Worm (Caenorhabditis elegans): ENCODE measurements around the gene lys-7.
"Not testable (repeated sequence)": the region's sequence is repeated elsewhere in the genome, so short reads cannot be mapped to it uniquely, and the experiment has no call there.

lys-7 gene

ce11 chrV:3512381-3512780, 30.0 kb upstream of the lys-7 start, which contains the start of gene str-226:
Gene str-226, plus strand, starts transcription at chrV:3512681.
- TF ChIP-seq lim-7 (GFP tag; IDR thresholded peaks at IDR 0.05): no peak

ce11 chrV:3509878-3510277, 27.5 kb upstream of the lys-7 start, which contains the start of gene str-228:
Gene str-228, plus strand, starts transcription at chrV:3510178.
- TF ChIP-seq aha-1 (tag) (peak; percentile 42), egl-27 (tag; optimal IDR thresholded peaks at IDR 0.05) (no peak)

- TF ChIP-seq unc-62 (GFP tag; optimal IDR thresholded peaks at IDR 0.05 in 1 of 2) (peak in 1 of 2 experiments; percentile 93), unc-62 (tag; optimal IDR thresholded peaks at IDR 0.05) (no peak), nhr-42 (GFP tag; IDR thresholded peaks at IDR 0.05) (no peak), nhr-77 (tag; optimal IDR thresholded peaks at IDR 0.05) (no peak), D1046.2 (GFP tag; IDR thresholded peaks at IDR 0.05) (no peak), php-3 (GFP tag; IDR thresholded peaks at IDR 0.05) (no peak), lin-38 (GFP tag; IDR thresholded peaks at IDR 0.05) (no peak), lin-29 (GFP tag; IDR thresholded peaks at IDR 0.05) (no peak)
Observed at ce11 chrV:3507691-3508090, 25.3 kb upstream of the lys-7 start, which contains the start of gene str-225. Gene str-225, plus strand, starts transcription at chrV:3507822.

- not testable (repeated sequence) for TF ChIP-seq nhr-111 (GFP tag; optimal IDR thresholded peaks at IDR 0.05); F44E2.7 (GFP tag; IDR thresholded peaks at IDR 0.05); ceh-28 (tag; optimal IDR thresholded peaks at IDR 0.05)
Observed at ce11 chrV:3506252-3506651, 23.9 kb upstream of the lys-7 start, which contains the start of gene ugt-64. Gene ugt-64, minus strand, starts transcription at chrV:3506352.

ce11 chrV:3505745-3506144, 23.3 kb upstream of the lys-7 start:
- TF ChIP-seq ceh-28 (tag; optimal IDR thresholded peaks at IDR 0.05) (no peak), Y5F2A.4 (GFP tag; optimal IDR thresholded peaks at IDR 0.05) (no peak), hlh-11 (tag; optimal IDR thresholded peaks at IDR 0.05) (peak; percentile 77), mdl-1 (tag; optimal IDR thresholded peaks at IDR 0.05) (peak in 1 of 2 experiments; percentile 44), zag-1 (tag; optimal IDR thresholded peaks at IDR 0.05) (no peak), pqm-1 (tag; optimal IDR thresholded peaks at IDR 0.05) (peak; percentile 78), dmd-6 (GFP tag; IDR thresholded peaks at IDR 0.05) (peak; percentile 98), lin-1 (GFP tag; IDR thresholded peaks at IDR 0.05) (peak; percentile 55; the same call in 1 of the 2 replicates), nhr-76 (tag; optimal IDR thresholded peaks at IDR 0.05) (no peak), nhr-77 (tag; optimal IDR thresholded peaks at IDR 0.05) (peak; percentile 78), ceh-62 (tag; optimal IDR thresholded peaks at IDR 0.05) (no peak), zip-2 (tag; optimal IDR thresholded peaks at IDR 0.05) (no peak), php-3 (GFP tag; IDR thresholded peaks at IDR 0.05) (peak; percentile 79; the same call in 1 of the 2 replicates), nhr-25 (tag; optimal IDR thresholded peaks at IDR 0.05; ENCODE audit: borderline replicate concordance, insufficient read depth) (no peak), arid-1 (GFP tag; conservative IDR thresholded peaks at IDR 0.05) (no peak), nhr-28 (tag; optimal IDR thresholded peaks at IDR 0.05) (peak; percentile 100), T20F7.1 (GFP tag; optimal IDR thresholded peaks at IDR 0.05) (peak; percentile 72), daf-16 (GFP tag; optimal IDR thresholded peaks at IDR 0.05) (peak in 1 of 2 experiments; percentile 47), daf-16 (tag; optimal IDR thresholded peaks at IDR 0.05) (peak; percentile 82), lim-7 (GFP tag; IDR thresholded peaks at IDR 0.05) (no peak), nhr-48 (tag; optimal IDR thresholded peaks at IDR 0.05) (peak; percentile 63), ztf-11 (tag; optimal IDR thresholded peaks at IDR 0.05) (no peak), madf-9 (GFP tag; conservative IDR thresholded peaks at IDR 0.05) (no peak), tra-1 (GFP tag; IDR thresholded peaks at IDR 0.05) (peak; percentile 60; the same call in 1 of the 2 replicates), hlh-30 (tag; optimal IDR thresholded peaks at IDR 0.05; ENCODE audit: insufficient read depth) (peak; percentile 69), F26F4.8 (GFP tag; conservative IDR thresholded peaks at IDR 0.05) (no peak), ZK546.5 (tag; optimal IDR thresholded peaks at IDR 0.05) (no peak), nhr-41 (GFP tag; IDR thresholded peaks at IDR 0.05) (0 out of 2 replicates have a peak, but pooled peaks have one; percentile 22), nhr-102 (tag; optimal IDR thresholded peaks at IDR 0.05) (no peak), mxl-2 (GFP tag; conservative IDR thresholded peaks at IDR 0.05) (no peak), dve-1 (tag; optimal IDR thresholded peaks at IDR 0.05; ENCODE audit: insufficient read depth) (peak; percentile 89)
